Worm (Caenorhabditis elegans): ENCODE results near the gene Y51H7C.12.
"Not testable (repeated sequence)": the region's sequence is repeated elsewhere in the genome, so short reads cannot be mapped to it uniquely, and the experiment has no call there.

The Y51H7C.12 gene

ce11 chrII:1457784-1458183 is 11.2 kb upstream of the Y51H7C.12 start (continued):
- peak; percentile 40; the same call in 1 of the 2 replicates for TF ChIP-seq hsf-1 (GFP tag; IDR thresholded peaks at IDR 0.05)
- peak; percentile 30; the same call in 1 of the 2 replicates for TF ChIP-seq nfya-2 (GFP tag; IDR thresholded peaks at IDR 0.05)

DNA sequence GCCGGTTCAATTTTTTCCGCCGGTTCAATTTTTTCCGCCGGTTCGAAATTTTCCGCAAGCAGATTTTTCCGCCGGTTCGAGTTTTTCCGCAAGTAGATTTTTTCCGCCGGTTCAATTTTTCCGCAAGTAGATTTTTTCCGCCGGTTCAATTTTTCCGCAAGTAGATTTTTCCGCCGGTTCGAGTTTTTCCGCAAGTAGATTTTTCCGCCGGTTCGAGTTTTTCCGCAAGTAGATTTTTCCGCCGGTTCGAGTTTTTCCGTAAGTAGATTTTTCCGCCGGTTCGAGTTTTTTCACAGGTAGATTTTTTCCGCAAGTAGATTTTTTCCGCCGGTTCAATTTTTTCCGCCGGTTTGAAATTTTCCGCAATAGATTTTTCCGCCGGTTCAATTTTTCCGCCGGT is 7.8 kb upstream of the Y51H7C.12 start:
- TF ChIP-seq egrh-3 (GFP tag; IDR thresholded peaks at IDR 0.05) (0 out of 2 replicates have a peak, but pooled peaks have one; percentile 19), cebp-2 (GFP tag; IDR thresholded peaks at IDR 0.05) (0 out of 2 replicates have a peak, but pooled peaks have one; percentile 53)

DNA sequence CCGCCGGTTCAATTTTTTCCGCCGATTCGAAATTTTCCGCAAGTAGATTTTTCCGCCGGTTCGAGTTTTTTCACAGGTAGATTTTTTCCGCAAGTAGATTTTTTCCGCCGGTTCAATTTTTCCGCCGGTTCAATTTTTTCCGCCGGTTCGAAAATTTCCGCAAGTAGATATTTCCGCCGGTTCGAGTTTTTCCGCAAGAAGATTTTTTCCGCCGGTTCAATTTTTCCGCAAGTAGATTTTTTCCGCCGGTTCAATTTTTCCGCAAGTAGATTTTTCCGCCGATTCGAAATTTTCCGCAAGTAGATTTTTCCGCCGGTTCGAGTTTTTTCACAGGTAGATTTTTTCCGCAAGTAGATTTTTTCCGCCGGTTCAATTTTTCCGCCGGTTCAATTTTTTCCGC is 7.2 kb upstream of the Y51H7C.12 start:
- peak; percentile 54; the same call in 1 of the 2 replicates for TF ChIP-seq ztf-28 (GFP tag; IDR thresholded peaks at IDR 0.05)
- peak; percentile 62; the same call in 1 of the 2 replicates for TF ChIP-seq sea-2 (GFP tag; IDR thresholded peaks at IDR 0.05)
- peak; percentile 35; the same call in 1 of the 2 replicates for TF ChIP-seq cebp-2 (GFP tag; IDR thresholded peaks at IDR 0.05)
- 0 out of 2 replicates have a peak, but pooled peaks have one; percentile 11 for TF ChIP-seq F39B2.1 (GFP tag; IDR thresholded peaks at IDR 0.05)

ce11 chrII:1453209-1453608 is 6.7 kb upstream of the Y51H7C.12 start:
- TF ChIP-seq ztf-25 (GFP tag; IDR thresholded peaks at IDR 0.05) = 0 out of 2 replicates have a peak, but pooled peaks have one; percentile 26
- TF ChIP-seq sea-2 (GFP tag; IDR thresholded peaks at IDR 0.05) = 0 out of 2 replicates have a peak, but pooled peaks have one; percentile 24
- TF ChIP-seq nfya-2 (GFP tag; IDR thresholded peaks at IDR 0.05) = peak; percentile 52; the same call in 1 of the 2 replicates

ce11 chrII:1451975-1452374 is 5.4 kb upstream of the Y51H7C.12 start:
- TF ChIP-seq madf-8 (GFP tag; conservative IDR thresholded peaks at IDR 0.05) (0 out of 2 replicates have a peak, but pooled peaks have one; percentile 5), Y56A3A.18 (GFP tag; IDR thresholded peaks at IDR 0.05) (peak; percentile 61; the same call in 1 of the 2 replicates), Y53F4B.3 (GFP tag; IDR thresholded peaks at IDR 0.05) (peak; percentile 25; the same call in 1 of the 2 replicates), F33H1.4 (GFP tag; IDR thresholded peaks at IDR 0.05) (0 out of 2 replicates have a peak, but pooled peaks have one; percentile 25), D2030.7 (GFP tag; IDR thresholded peaks at IDR 0.05) (0 out of 2 replicates have a peak, but pooled peaks have one; percentile 14), hsf-1 (GFP tag; IDR thresholded peaks at IDR 0.05) (peak; percentile 31; the same call in 1 of the 2 replicates), attf-6 (GFP tag; IDR thresholded peaks at IDR 0.05) (0 out of 2 replicates have a peak, but pooled peaks have one; percentile 26), let-526 (GFP tag; IDR thresholded peaks at IDR 0.05) (0 out of 2 replicates have a peak, but pooled peaks have one; percentile 24), Y67H2A.10 (GFP tag; conservative IDR thresholded peaks at IDR 0.05) (0 out of 2 replicates have a peak, but pooled peaks have one; percentile 38), bed-1 (GFP tag; IDR thresholded peaks at IDR 0.05) (peak; percentile 92), cebp-1 (GFP tag; IDR thresholded peaks at IDR 0.05) (0 out of 2 replicates have a peak, but pooled peaks have one; percentile 30)
- TF ChIP-seq cebp-1 (tag; optimal IDR thresholded peaks at IDR 0.05) = not testable (repeated sequence)

DNA sequence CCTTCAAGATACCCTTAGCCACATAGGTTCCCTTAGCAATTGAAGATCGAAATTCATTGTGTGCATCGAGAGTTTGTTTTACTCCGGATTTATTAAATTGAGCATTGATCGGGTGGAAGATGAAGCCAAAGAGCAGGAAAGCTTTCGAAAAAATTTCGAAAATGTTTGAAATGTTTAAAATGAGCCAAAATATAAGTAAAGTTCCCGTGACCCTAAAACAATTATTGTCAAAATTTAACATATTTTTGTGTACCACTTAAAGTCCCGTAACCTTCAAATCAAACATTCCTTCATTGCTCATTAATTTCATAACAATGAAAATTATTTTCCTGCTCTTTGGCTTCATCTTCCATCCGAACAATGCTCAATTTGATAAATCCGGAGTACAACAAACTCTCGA is 1.6 kb downstream of the Y51H7C.12 start, which contains the start of gene scl-17:
scl-17 (plus strand) TSS at position 301 of the 400 bp plus-strand sequence.
- TF ChIP-seq B0336.3 (GFP tag; IDR thresholded peaks at IDR 0.05) = no peak

DNA sequence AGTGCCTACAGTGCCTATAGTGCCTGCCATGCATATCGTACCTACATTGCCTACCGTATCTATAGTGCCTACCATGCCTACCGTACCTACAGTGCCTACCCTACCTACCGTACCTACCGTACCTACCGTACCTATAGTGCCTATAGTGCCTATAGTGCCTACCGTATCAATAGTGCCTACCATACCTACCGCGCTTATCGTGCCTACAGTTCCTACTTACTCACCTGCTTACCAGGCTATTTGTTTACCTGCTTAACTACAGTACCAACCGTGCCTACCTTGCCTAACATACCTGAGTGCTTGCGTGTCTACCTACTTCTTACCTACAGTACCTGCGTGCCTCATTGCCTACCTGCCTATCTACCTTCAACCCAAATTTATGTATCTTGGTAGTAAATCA is 5.1 kb downstream of the Y51H7C.12 start:
- no peak for TF ChIP-seq ztf-18 (tag; optimal IDR thresholded peaks at IDR 0.05)
- no peak for TF ChIP-seq zfh-2 (GFP tag; conservative IDR thresholded peaks at IDR 0.05)
- no peak for TF ChIP-seq tbp1 (GFP tag; optimal IDR thresholded peaks at IDR 0.05)

DNA sequence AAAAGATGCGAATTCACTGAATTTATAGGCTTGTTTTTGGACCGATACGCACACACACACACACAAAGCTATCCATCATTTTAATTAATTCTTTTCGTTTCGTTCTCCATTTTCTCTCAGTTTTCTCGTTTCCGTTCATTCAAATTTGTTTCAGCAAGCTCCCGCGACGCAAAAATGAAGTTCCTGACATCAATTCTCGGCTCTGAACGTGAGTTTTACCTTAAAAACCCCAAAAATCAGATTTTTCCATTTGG is 8.3 kb downstream of the Y51H7C.12 start, which contains the start of gene Y51H7C.3:
Y51H7C.3 (plus strand) TSS at position 155 of the 254 bp plus-strand sequence.
- TF ChIP-seq hrde-1 (tag; optimal IDR thresholded peaks at IDR 0.05; ENCODE audit: borderline replicate concordance) (no peak), K11D2.4 (GFP tag; IDR thresholded peaks at IDR 0.05) (no peak), lag-1 (GFP tag; IDR thresholded peaks at IDR 0.05) (no peak), hsf-1 (GFP tag; IDR thresholded peaks at IDR 0.05) (no peak), ztf-6 (GFP tag; IDR thresholded peaks at IDR 0.05) (no peak), Y67H2A.10 (GFP tag; conservative IDR thresholded peaks at IDR 0.05) (no peak), snpc-1.1 (tag; optimal IDR thresholded peaks at IDR 0.05; ENCODE audit: insufficient read depth) (no peak), attf-6 (GFP tag; IDR thresholded peaks at IDR 0.05) (no peak), nfya-2 (GFP tag; IDR thresholded peaks at IDR 0.05) (no peak), ccch-3 (GFP tag; optimal IDR thresholded peaks at IDR 0.05) (no peak), F10E7.11 (tag; optimal IDR thresholded peaks at IDR 0.05) (no peak), ekl-4 (GFP tag; IDR thresholded peaks at IDR 0.05) (no peak), nfyb-1 (GFP tag; IDR thresholded peaks at IDR 0.05) (no peak), rec-8 (tag; optimal IDR thresholded peaks at IDR 0.05) (no peak), ztf-3 (GFP tag; optimal IDR thresholded peaks at IDR 0.05) (no peak), K12H6.12 (tag; optimal IDR thresholded peaks at IDR 0.05) (no peak)

Data from whole organism, young adult.